Fruit fly (Drosophila melanogaster): ENCODE results near the gene Ance-3.
A peak's percentile ranks its signal among the peaks of the same experiment; 100 is the strongest.

The Ance-3 gene

dm6 chr2L:13904331-13904911 lies 10.1 kb upstream of the Ance-3 start, which contains the start of gene Smg5 (continued):
- TF ChIP-seq CG8290 (GFP tag; optimal IDR thresholded peaks at IDR 0.05) (peak; percentile 69), CG8290 (tag; optimal IDR thresholded peaks at IDR 0.05) (peak; percentile 85 to 97), Poxn (GFP tag; IDR thresholded peaks at IDR 0.05) (peak; percentile 73), Atf3 (GFP tag; optimal IDR thresholded peaks at IDR 0.05) (peak; percentile 93), Myb (GFP tag; optimal IDR thresholded peaks at IDR 0.05) (peak; percentile 90), maf-S (GFP tag; optimal IDR thresholded peaks at IDR 0.05) (peak; percentile 95), CG15479 (GFP tag; optimal IDR thresholded peaks at IDR 0.05) (peak; percentile 98), CG11696 (GFP tag; IDR thresholded peaks at IDR 0.05) (no peak), en (GFP tag; optimal IDR thresholded peaks at IDR 0.05) (peak; percentile 89), bowl (GFP tag; IDR thresholded peaks at IDR 0.05) (peak; percentile 82), Lim3 (GFP tag; IDR thresholded peaks at IDR 0.05) (peak; percentile 84), al (GFP tag; IDR thresholded peaks at IDR 0.05) (peak; percentile 86), dmrt11E (tag; optimal IDR thresholded peaks at IDR 0.05) (peak; percentile 98), CrebB (tag; optimal IDR thresholded peaks at IDR 0.05) (peak; percentile 51), tll (GFP tag; optimal IDR thresholded peaks at IDR 0.05) (peak in 1 of 2 experiments; percentile 26), slou (GFP tag; optimal IDR thresholded peaks at IDR 0.05) (peak; percentile 81), CG4820 (GFP tag; optimal IDR thresholded peaks at IDR 0.05) (peak; percentile 92), Camta (GFP tag; optimal IDR thresholded peaks at IDR 0.05) (peak; percentile 87), pfk (GFP tag; optimal IDR thresholded peaks at IDR 0.05) (peak; percentile 33), CG8924 (tag; optimal IDR thresholded peaks at IDR 0.05) (peak; percentile 92), CG2129 (GFP tag; IDR thresholded peaks at IDR 0.05; ENCODE audit: partially characterized antibody) (peak; percentile 55; the same call in 1 of the 2 replicates), tin (GFP tag; optimal IDR thresholded peaks at IDR 0.05) (peak; percentile 95), D (optimal IDR thresholded peaks at IDR 0.05) (peak; percentile 97), D (GFP tag; optimal IDR thresholded peaks at IDR 0.05) (peak; percentile 89), CG9817 (tag; optimal IDR thresholded peaks at IDR 0.05) (peak; percentile 97), CG12744 (GFP tag; optimal IDR thresholded peaks at IDR 0.05) (peak; percentile 85), Lhr (GFP tag; optimal IDR thresholded peaks at IDR 0.05) (peak; percentile 79), TFAM (GFP tag; optimal IDR thresholded peaks at IDR 0.05) (peak; percentile 29), CG17328 (GFP tag; IDR thresholded peaks at IDR 0.05) (peak; percentile 95), Bteb2 (GFP tag; optimal IDR thresholded peaks at IDR 0.05) (peak; percentile 97), stc (GFP tag; IDR thresholded peaks at IDR 0.05) (peak; percentile 88), Taf1 (GFP tag; IDR thresholded peaks at IDR 0.05) (peak; percentile 76), CG6272 (GFP tag; IDR thresholded peaks at IDR 0.05) (peak; percentile 95), Bgb (GFP tag; IDR thresholded peaks at IDR 0.05; ENCODE audit: partially characterized antibody) (peak; percentile 95), Aef1 (GFP tag; IDR thresholded peaks at IDR 0.05) (peak; percentile 97), Dll (GFP tag; IDR thresholded peaks at IDR 0.05; ENCODE audit: partially characterized antibody) (peak; percentile 85), CG17359 (tag; optimal IDR thresholded peaks at IDR 0.05) (peak; percentile 80), ems (GFP tag; optimal IDR thresholded peaks at IDR 0.05) (peak; percentile 92), CG12071 (GFP tag; optimal IDR thresholded peaks at IDR 0.05) (no peak), unpg (GFP tag; optimal IDR thresholded peaks at IDR 0.05) (peak; percentile 94), HLH54F (GFP tag; optimal IDR thresholded peaks at IDR 0.05) (peak; percentile 99), Mes4 (GFP tag; optimal IDR thresholded peaks at IDR 0.05) (peak; percentile 92), gem (tag; optimal IDR thresholded peaks at IDR 0.05) (peak; percentile 99), CG12391 (tag; optimal IDR thresholded peaks at IDR 0.05) (peak; percentile 94), nerfin-2 (GFP tag; IDR thresholded peaks at IDR 0.05; ENCODE audit: partially characterized antibody) (peak; percentile 97), CG17802 (tag; optimal IDR thresholded peaks at IDR 0.05) (peak; percentile 90), Scr (GFP tag; IDR thresholded peaks at IDR 0.05; ENCODE audit: partially characterized antibody) (peak; percentile 80), CHES-1-like (GFP tag; optimal IDR thresholded peaks at IDR 0.05) (peak; percentile 96), inv (GFP tag; IDR thresholded peaks at IDR 0.05; ENCODE audit: partially characterized antibody) (peak; percentile 96), CG12769 (tag; optimal IDR thresholded peaks at IDR 0.05) (peak; percentile 96)

Measured in whole organism, embryonic.